Worm (Caenorhabditis elegans) whole organism, L4/young adult: ENCODE measurements around the gene F54D8.6.

Experiments used
- W03F9.2 ChIP-seq: fragments of 150-350 bp; optimal IDR thresholded peaks from 2 replicates; lab custom pipeline; 2014; ENCODE audit warnings: missing biosample characterization, missing genetic modification characterization
- dao-5 ChIP-seq: sonication (generic microtip); optimal IDR thresholded peaks from 2 replicates; lab custom pipeline; 2016; ENCODE audit warnings: missing genotype, missing genetic modification characterization, moderate library complexity, missing compliant biosample characterization
- him-1 ChIP-seq: sonication (generic microtip); optimal IDR thresholded peaks from 2 replicates; lab custom pipeline; 2016; ENCODE audit warnings: missing genotype, missing genetic modification reagents, missing genetic modification characterization, missing compliant biosample characterization

DNA sequence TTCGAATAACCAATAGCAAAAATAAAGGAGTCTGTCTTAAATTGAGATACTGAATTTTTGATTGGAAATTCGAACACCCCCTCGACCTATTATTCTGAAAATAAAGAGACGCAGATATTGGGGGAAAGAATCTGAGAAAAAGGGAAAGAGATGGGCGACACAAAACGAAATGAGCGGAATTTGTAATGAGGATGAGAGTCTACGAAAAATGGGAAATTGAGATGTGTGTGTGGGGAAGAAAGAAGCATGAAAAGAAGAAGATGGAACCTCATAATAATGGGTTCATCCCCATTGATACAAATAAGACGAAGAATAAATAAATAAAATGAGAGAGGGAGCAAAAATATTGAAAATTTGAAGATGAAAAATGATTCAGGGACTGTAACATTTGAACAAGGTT, 17.3 kb upstream of the F54D8.6 start, which contains the start of gene cah-1:
- TF ChIP-seq dao-5 (tag; lab: Kevin White, UChicago) (no peak), him-1 (tag; lab: Kevin White, UChicago) (no peak), W03F9.2 (tag; lab: Kevin White, UChicago) (no peak)
